Worm (Caenorhabditis elegans): ENCODE data around the gene Y47D3B.3.

- no peak for TF ChIP-seq dao-5 (tag; optimal IDR thresholded peaks at IDR 0.05)
- no peak for TF ChIP-seq W03F9.2 (tag; optimal IDR thresholded peaks at IDR 0.05)
Observed at ce11 chrIII:11361394-11361793, 36.2 kb upstream of the Y47D3B.3 start.

Measured in whole organism, L4/young adult.